Worm (Caenorhabditis elegans) whole organism, midembryonic: ENCODE data around the gene K09C6.3.

Experiments
- T22C8.4 ChIP-seq: fragments of 200-800 bp; sonication (Bioruptor generic); IDR thresholded peaks from 2 replicates; pipeline ENCODE4 v1.3.6; 2022; ENCODE audit warnings: missing genetic modification characterization, missing compliant biosample characterization
- flt-1 ChIP-seq: fragments of 200-800 bp; sonication (Bioruptor generic); IDR thresholded peaks from 2 replicates; pipeline ENCODE4 v1.3.6; 2022; ENCODE audit warnings: missing genetic modification characterization, missing compliant biosample characterization
- klf-2 ChIP-seq: fragments of 200-800 bp; sonication (Bioruptor generic); conservative IDR thresholded peaks from 2 replicates; pipeline ENCODE4 v1.3.6; 2022; ENCODE audit warnings: missing genetic modification reagents, missing genetic modification characterization, missing compliant biosample characterization

DNA sequence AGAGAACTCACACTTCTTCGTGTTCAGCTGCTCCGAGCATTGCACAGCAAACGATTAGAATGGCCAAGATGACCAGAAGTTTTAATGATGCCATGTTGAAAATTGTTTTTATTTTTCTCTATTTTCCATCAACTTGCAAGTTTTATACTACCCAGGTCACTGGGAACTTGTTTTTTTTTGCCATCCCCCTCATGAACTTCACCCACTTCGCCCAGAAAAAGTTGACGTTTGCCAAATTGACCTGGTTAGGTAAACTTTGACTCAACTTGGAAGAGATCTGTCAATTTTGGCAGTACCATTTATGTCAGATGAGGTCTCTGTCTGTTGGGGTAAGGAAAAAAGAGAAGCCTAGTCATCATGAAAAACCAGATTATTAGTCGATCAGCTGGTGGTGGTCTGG is 39.2 kb upstream of the K09C6.3 start, which contains the start of gene R13D11.10:
- TF ChIP-seq flt-1 (GFP tag; lab: Robert Waterston, UW) (no peak), T22C8.4 (GFP tag; lab: Robert Waterston, UW) (no peak), klf-2 (no peak)
